Fruit fly (Drosophila melanogaster) whole organism, embryonic: Measurements from ENCODE around the gene CG1896.

Source experiments
- Ada2b ChIP-seq: fragments of 200-800 bp; sonication (Bioruptor generic); IDR thresholded peaks from 2 replicates; pipeline ENCODE4 v1.3.6; 2022; ENCODE audit warnings: missing biosample characterization, missing genetic modification characterization
- Atf-2 ChIP-seq: fragments of 200-800 bp; sonication (Bioruptor generic); optimal IDR thresholded peaks from 2 replicates; lab custom pipeline; 2016; ENCODE audit warnings: missing biosample characterization, missing genetic modification characterization
- BEAF-32 ChIP-seq: fragments of 200-800 bp; sonication (Bioruptor generic); optimal IDR thresholded peaks from 3 replicates; lab custom pipeline; 2017; ENCODE audit warnings: missing biosample characterization, missing genetic modification characterization, mild to moderate bottlenecking, moderate library complexity, missing genetic modification reagents
- CG11093 ChIP-seq: fragments of 200-800 bp; sonication (Bioruptor generic); IDR thresholded peaks from 3 replicates; pipeline ENCODE4 v1.3.6; 2022; ENCODE audit warnings: missing biosample characterization, missing genetic modification characterization
- CG11723 ChIP-seq: fragments of 200-800 bp; sonication (Bioruptor generic); optimal IDR thresholded peaks from 2 replicates; lab custom pipeline; 2017; ENCODE audit warnings: missing biosample characterization, mild to moderate bottlenecking, missing genetic modification characterization
- CG13287 ChIP-seq: fragments of 200-800 bp; sonication (Bioruptor generic); IDR thresholded peaks from 2 replicates; pipeline ENCODE4 v1.3.6; 2022; ENCODE audit warnings: missing biosample characterization, missing genetic modification characterization; ENCODE audit not compliant: partially characterized antibody
- CG13894 ChIP-seq: fragments of 200-800 bp; sonication (Bioruptor generic); optimal IDR thresholded peaks from 3 replicates; lab custom pipeline; 2018; ENCODE audit warnings: missing biosample characterization, mild to moderate bottlenecking, missing genetic modification characterization, moderate library complexity
- CG15073 ChIP-seq: fragments of 200-800 bp; sonication (Bioruptor generic); optimal IDR thresholded peaks from 2 replicates; lab custom pipeline; 2016; ENCODE audit warnings: missing biosample characterization, missing genetic modification characterization
- CG17361 ChIP-seq: fragments of 200-800 bp; sonication (Bioruptor generic); IDR thresholded peaks from 3 replicates; pipeline ENCODE4 v1.3.6; 2022; ENCODE audit warnings: missing biosample characterization, missing genetic modification characterization
- CG18599 ChIP-seq: fragments of 200-800 bp; sonication (Bioruptor generic); optimal IDR thresholded peaks from 3 replicates; lab custom pipeline; 2017; ENCODE audit warnings: missing biosample characterization, missing genetic modification characterization, mild to moderate bottlenecking, moderate library complexity, missing genetic modification reagents
- CG30431 ChIP-seq: fragments of 200-800 bp; sonication (Bioruptor generic); optimal IDR thresholded peaks from 2 replicates; lab custom pipeline; 2017; ENCODE audit warnings: missing biosample characterization, missing genetic modification characterization
- CG32532 ChIP-seq: fragments of 200-800 bp; sonication (Bioruptor generic); IDR thresholded peaks from 2 replicates; pipeline ENCODE4 v1.3.6; 2022; ENCODE audit warnings: missing biosample characterization, missing genetic modification characterization
- CG42726 ChIP-seq: fragments of 200-800 bp; sonication (Bioruptor generic); IDR thresholded peaks from 2 replicates; pipeline ENCODE4 v1.3.6; 2022; ENCODE audit warnings: missing biosample characterization, missing genetic modification characterization; ENCODE audit not compliant: partially characterized antibody
- CG5953 ChIP-seq: fragments of 200-800 bp; sonication (Bioruptor generic); IDR thresholded peaks from 2 replicates; pipeline ENCODE4 v1.3.6; 2022; ENCODE audit warnings: missing biosample characterization, missing genetic modification characterization
- CG6689 ChIP-seq: fragments of 200-800 bp; sonication (Bioruptor generic); IDR thresholded peaks from 2 replicates; pipeline ENCODE4 v1.3.6; 2022; ENCODE audit warnings: missing biosample characterization, missing genetic modification characterization
- CG7271 ChIP-seq: fragments of 200-800 bp; sonication (Bioruptor generic); optimal IDR thresholded peaks from 2 replicates; lab custom pipeline; 2018; ENCODE audit warnings: missing biosample characterization, mild to moderate bottlenecking, missing genetic modification characterization, moderate library complexity
- CG9797 ChIP-seq: fragments of 200-800 bp; sonication (Bioruptor generic); optimal IDR thresholded peaks from 3 replicates; lab custom pipeline; 2018; ENCODE audit warnings: missing biosample characterization, mild to moderate bottlenecking, missing genetic modification characterization
- CHES-1-like ChIP-seq: fragments of 200-800 bp; sonication (Bioruptor generic); optimal IDR thresholded peaks from 2 replicates; lab custom pipeline; 2016; ENCODE audit warnings: missing biosample characterization, missing genetic modification characterization
- E2f2 ChIP-seq: fragments of 200-800 bp; sonication (Bioruptor generic); IDR thresholded peaks from 2 replicates; pipeline ENCODE4 v1.3.6; 2022; ENCODE audit warnings: missing biosample characterization, missing genetic modification characterization
- Fer2 ChIP-seq: fragments of 200-800 bp; sonication (Bioruptor generic); optimal IDR thresholded peaks from 2 replicates; lab custom pipeline; 2018; ENCODE audit warnings: missing biosample characterization, mild to moderate bottlenecking, missing genetic modification characterization, moderate library complexity
- Hand ChIP-seq: fragments of 200-800 bp; sonication (Bioruptor generic); optimal IDR thresholded peaks from 2 replicates; lab custom pipeline; 2017; ENCODE audit warnings: mild to moderate bottlenecking, missing biosample characterization, missing genetic modification reagents, missing genetic modification characterization
- Myb ChIP-seq: fragments of 200-800 bp; sonication (Bioruptor generic); optimal IDR thresholded peaks from 2 replicates; lab custom pipeline; 2016; ENCODE audit warnings: missing biosample characterization, missing genetic modification characterization
- Neu2 ChIP-seq: fragments of 200-800 bp; sonication (Bioruptor generic); optimal IDR thresholded peaks from 3 replicates; lab custom pipeline; 2016; ENCODE audit warnings: missing biosample characterization, missing genetic modification characterization, borderline replicate concordance
- Nf-YB ChIP-seq: fragments of 200-800 bp; sonication (Bioruptor generic); optimal IDR thresholded peaks from 3 replicates; lab custom pipeline; 2019; ENCODE audit warnings: missing biosample characterization, mild to moderate bottlenecking, missing genetic modification characterization, moderate library complexity
- Scr ChIP-seq: fragments of 200-800 bp; sonication (Bioruptor generic); IDR thresholded peaks from 2 replicates; pipeline ENCODE4 v1.3.6; 2022; ENCODE audit warnings: missing biosample characterization, missing genetic modification characterization; ENCODE audit not compliant: partially characterized antibody
- Side ChIP-seq: fragments of 200-800 bp; sonication (Bioruptor generic); optimal IDR thresholded peaks from 2 replicates; lab custom pipeline; 2016; ENCODE audit warnings: missing biosample characterization, missing genetic modification characterization
- YL-1 ChIP-seq: fragments of 200-800 bp; sonication (Bioruptor generic); optimal IDR thresholded peaks from 3 replicates; lab custom pipeline; 2017; ENCODE audit warnings: missing biosample characterization, mild to moderate bottlenecking, missing genetic modification characterization
- bcd ChIP-seq: fragments of 200-800 bp; sonication (Bioruptor generic); optimal IDR thresholded peaks from 2 replicates; lab custom pipeline; 2017; ENCODE audit warnings: missing biosample characterization, mild to moderate bottlenecking, missing genetic modification characterization
- cato ChIP-seq: fragments of 200-800 bp; sonication (Bioruptor generic); optimal IDR thresholded peaks from 2 replicates; lab custom pipeline; 2016; ENCODE audit warnings: missing biosample characterization, missing genetic modification characterization, borderline replicate concordance
- chinmo ChIP-seq: fragments of 200-800 bp; sonication (Bioruptor generic); IDR thresholded peaks from 4 replicates; pipeline ENCODE4 v1.3.6; 2022; ENCODE audit warnings: missing biosample characterization, missing genetic modification characterization; ENCODE audit not compliant: partially characterized antibody
- chm ChIP-seq: fragments of 200-800 bp; sonication (Bioruptor generic); IDR thresholded peaks from 2 replicates; pipeline ENCODE4 v1.3.6; 2022; ENCODE audit warnings: missing biosample characterization, missing genetic modification characterization
- eyg ChIP-seq: fragments of 200-800 bp; sonication (Bioruptor generic); optimal IDR thresholded peaks from 3 replicates; lab custom pipeline; 2016; ENCODE audit warnings: missing biosample characterization, missing genetic modification characterization
- gfzf ChIP-seq: fragments of 200-800 bp; sonication (Bioruptor generic); optimal IDR thresholded peaks from 2 replicates; lab custom pipeline; 2016; ENCODE audit warnings: missing biosample characterization, mild to moderate bottlenecking, missing genetic modification characterization, moderate library complexity
- gro ChIP-seq: fragments of 200-800 bp; sonication (Bioruptor generic); optimal IDR thresholded peaks from 2 replicates; lab custom pipeline; 2016; ENCODE audit warnings: missing biosample characterization, missing genetic modification characterization
- gsb ChIP-seq: fragments of 200-800 bp; sonication (Bioruptor generic); IDR thresholded peaks from 2 replicates; pipeline ENCODE4 v1.3.6; 2022; ENCODE audit warnings: missing biosample characterization, missing genetic modification characterization
- jumu ChIP-seq: fragments of 200-800 bp; sonication (Bioruptor generic); optimal IDR thresholded peaks from 3 replicates; lab custom pipeline; 2016; ENCODE audit warnings: missing biosample characterization, missing genetic modification characterization
- onecut ChIP-seq: fragments of 200-800 bp; sonication (Bioruptor generic); IDR thresholded peaks from 2 replicates; pipeline ENCODE4 v1.3.6; 2022; ENCODE audit warnings: missing biosample characterization, missing genetic modification characterization
- pb ChIP-seq: fragments of 200-800 bp; sonication (Bioruptor generic); optimal IDR thresholded peaks from 3 replicates; lab custom pipeline; 2016; ENCODE audit warnings: missing biosample characterization, missing genetic modification characterization
- pfk ChIP-seq: fragments of 200-800 bp; sonication (Bioruptor generic); optimal IDR thresholded peaks from 2 replicates; lab custom pipeline; 2018; ENCODE audit warnings: missing biosample characterization, mild to moderate bottlenecking, missing genetic modification characterization, moderate library complexity
- scrt ChIP-seq: fragments of 200-800 bp; sonication (Bioruptor generic); optimal IDR thresholded peaks from 2 replicates; lab custom pipeline; 2018; ENCODE audit warnings: missing biosample characterization, mild to moderate bottlenecking, missing genetic modification characterization, moderate library complexity
- sd ChIP-seq: fragments of 200-800 bp; sonication (Bioruptor generic); optimal IDR thresholded peaks from 3 replicates; lab custom pipeline; 2018; ENCODE audit warnings: missing biosample characterization, mild to moderate bottlenecking, missing genetic modification characterization, moderate library complexity
- so ChIP-seq: fragments of 200-800 bp; sonication (Bioruptor generic); IDR thresholded peaks from 3 replicates; pipeline ENCODE4 v1.3.6; 2022; ENCODE audit warnings: missing biosample characterization, missing genetic modification characterization
- ssp ChIP-seq: fragments of 200-800 bp; sonication (Bioruptor generic); IDR thresholded peaks from 2 replicates; pipeline ENCODE4 v1.3.6; 2022; ENCODE audit warnings: missing biosample characterization, missing genetic modification characterization
- stwl ChIP-seq: fragments of 200-800 bp; sonication (Bioruptor generic); optimal IDR thresholded peaks from 3 replicates; lab custom pipeline; 2018; ENCODE audit warnings: missing biosample characterization, mild to moderate bottlenecking, missing genetic modification characterization, moderate library complexity
- unc-4 ChIP-seq: fragments of 200-800 bp; sonication (Bioruptor generic); IDR thresholded peaks from 2 replicates; pipeline ENCODE4 v1.3.6; 2022; ENCODE audit warnings: missing biosample characterization, missing genetic modification characterization; ENCODE audit not compliant: partially characterized antibody
- unpg ChIP-seq: fragments of 200-800 bp; sonication (Bioruptor generic); optimal IDR thresholded peaks from 3 replicates; lab custom pipeline; 2018; ENCODE audit warnings: missing biosample characterization, mild to moderate bottlenecking, missing genetic modification characterization, moderate library complexity
- usp ChIP-seq: fragments of >200 bp; optimal IDR thresholded peaks from 2 replicates; lab custom pipeline; 2017; ENCODE audit warnings: missing biosample characterization, missing genetic modification characterization
- wek ChIP-seq: fragments of 200-800 bp; sonication (Bioruptor generic); optimal IDR thresholded peaks from 3 replicates; lab custom pipeline; 2018; ENCODE audit warnings: missing biosample characterization, mild to moderate bottlenecking, missing genetic modification characterization, moderate library complexity

The CG1896 gene

DNA sequence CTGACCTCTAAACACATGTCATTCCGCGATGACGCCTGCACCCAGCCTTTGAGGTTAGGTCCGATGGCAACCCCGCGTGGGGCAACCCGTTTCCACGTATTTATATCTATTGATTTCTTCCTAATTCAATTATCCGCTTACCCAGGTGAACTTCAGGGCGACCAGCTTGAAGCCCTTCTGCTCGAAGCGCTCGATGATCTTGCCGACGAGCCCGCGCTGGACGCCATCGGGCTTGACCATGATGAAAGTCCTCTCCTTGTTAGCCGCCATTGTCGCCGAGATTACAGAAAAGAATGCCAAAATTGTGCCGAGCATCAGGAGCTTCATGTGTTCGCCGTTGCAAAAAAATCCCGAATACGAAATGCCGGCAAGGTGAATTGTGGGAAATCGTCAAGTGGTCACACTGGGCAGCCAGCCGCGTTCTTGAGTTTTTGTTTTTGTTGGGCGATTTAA, 1.6 kb downstream of the CG1896 start, which contains the start of gene awd (continued):
- TF ChIP-seq CG32532 (GFP tag; lab: Robert Waterston, UW), result no peak
- no peak for TF ChIP-seq gro (GFP tag; lab: Kevin White, UChicago)
- peak; percentile 76 for TF ChIP-seq sd (tag; lab: Kevin White, UChicago)
- peak; percentile 51; the same call in 1 of the 2 replicates for TF ChIP-seq CG42726 (GFP tag; lab: Robert Waterston, UW)
- TF ChIP-seq scrt (GFP tag; lab: Kevin White, UChicago), result peak; percentile 16
- TF ChIP-seq Scr (GFP tag; lab: Robert Waterston, UW), result 0 out of 2 replicates have a peak, but pooled peaks have one; percentile 10
- 0 out of 4 replicates have a peak, but pooled peaks have one; percentile 44 for TF ChIP-seq chinmo (GFP tag; lab: Robert Waterston, UW)
- no peak for TF ChIP-seq CG5953 (GFP tag; lab: Robert Waterston, UW)
- TF ChIP-seq Myb, result peak; percentile 48
- no peak for TF ChIP-seq Nf-YB (GFP tag; lab: Kevin White, UChicago)
- peak; percentile 59 for TF ChIP-seq YL-1 (GFP tag; lab: Kevin White, UChicago)
- TF ChIP-seq, all 482 proteins: peak for 80

- no peak for TF ChIP-seq usp
- TF ChIP-seq CG11723 (GFP tag; lab: Kevin White, UChicago), result no peak
- TF ChIP-seq CG18599, result peak; percentile 20
- no peak for TF ChIP-seq Fer2 (tag; lab: Kevin White, UChicago)
- TF ChIP-seq chm, result no peak
- no peak for TF ChIP-seq unpg (GFP tag; lab: Kevin White, UChicago)
- TF ChIP-seq pfk (GFP tag; lab: Kevin White, UChicago), result peak; percentile 40
- no peak for TF ChIP-seq Atf-2 (GFP tag; lab: Kevin White, UChicago)
- TF ChIP-seq CG15073 (GFP tag; lab: Kevin White, UChicago), result no peak
- no peak for TF ChIP-seq CG13287
- TF ChIP-seq Ada2b (GFP tag; lab: Robert Waterston, UW), result no peak
- TF ChIP-seq Neu2 (GFP tag; lab: Kevin White, UChicago), result no peak
- peak; percentile 75 for TF ChIP-seq stwl (tag; lab: Kevin White, UChicago)
- peak; percentile 69 for TF ChIP-seq CHES-1-like (GFP tag; lab: Kevin White, UChicago)
- peak; percentile 92 for TF ChIP-seq gfzf (GFP tag; lab: Kevin White, UChicago)
- TF ChIP-seq pb (GFP tag; lab: Kevin White, UChicago), result no peak
- peak; percentile 48 for TF ChIP-seq CG7271 (tag; lab: Kevin White, UChicago)
- TF ChIP-seq bcd (GFP tag; lab: Kevin White, UChicago), result no peak
- TF ChIP-seq CG11093, result no peak
- peak; percentile 58 for TF ChIP-seq onecut (GFP tag; lab: Robert Waterston, UW)
- TF ChIP-seq cato (GFP tag; lab: Kevin White, UChicago), result no peak
- TF ChIP-seq CG17361 (GFP tag; lab: Robert Waterston, UW), result no peak
- TF ChIP-seq Side (GFP tag; lab: Kevin White, UChicago), result no peak
- TF ChIP-seq CG6689 (GFP tag; lab: Robert Waterston, UW), result no peak
- no peak for TF ChIP-seq wek (GFP tag; lab: Kevin White, UChicago)
- TF ChIP-seq BEAF-32 (GFP tag; lab: Kevin White, UChicago), result peak; percentile 92
- no peak for TF ChIP-seq Hand (GFP tag; lab: Kevin White, UChicago)
- TF ChIP-seq eyg (GFP tag; lab: Kevin White, UChicago), result no peak
- TF ChIP-seq ssp, result no peak
- TF ChIP-seq E2f2 (GFP tag; lab: Robert Waterston, UW), result no peak
- TF ChIP-seq YL-1 (GFP tag; lab: Kevin White, UChicago), result peak; percentile 17
- peak; percentile 8 for TF ChIP-seq CG13894 (tag; lab: Kevin White, UChicago)
- TF ChIP-seq CG30431 (GFP tag; lab: Kevin White, UChicago), result no peak
- TF ChIP-seq CG9797 (GFP tag; lab: Kevin White, UChicago), result peak; percentile 93
- TF ChIP-seq jumu (GFP tag; lab: Kevin White, UChicago), result peak; percentile 2
- no peak for TF ChIP-seq so (GFP tag; lab: Robert Waterston, UW)
- no peak for TF ChIP-seq unc-4
- no peak for TF ChIP-seq gsb (GFP tag; lab: Robert Waterston, UW)
These were observed 3.5 kb downstream of the CG1896 start, which contains the start of the genes nero and CG1910 for dm6 chr3R:31747429-31748048. Gene nero, minus strand, starts transcription at chr3R:31747558. Gene CG1910, plus strand, starts transcription at chr3R:31747643.
